Fruit fly (Drosophila melanogaster): ENCODE measurements around the gene Prosbeta3.

DNA sequence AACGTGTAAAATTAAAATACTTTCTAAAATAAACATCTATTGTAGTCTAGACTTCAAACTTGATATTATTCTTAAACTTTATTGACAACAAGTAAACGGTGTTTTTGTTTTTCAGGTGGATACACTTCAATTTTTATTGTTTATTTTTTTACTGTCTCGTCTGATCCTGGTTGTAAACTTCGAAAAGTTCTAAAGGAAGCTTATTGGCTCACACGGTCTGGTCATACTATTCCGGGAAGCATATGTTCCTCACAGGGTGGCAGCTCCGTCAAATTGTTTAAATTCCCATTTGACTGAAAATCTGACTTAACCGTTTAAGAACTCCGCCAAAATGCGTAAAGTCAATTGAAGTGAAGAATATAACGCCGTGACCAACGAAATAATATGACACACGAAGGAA lies 2.2 kb upstream of the Prosbeta3 start, which contains the start of gene CG11983:
- TF ChIP-seq CG8478 (optimal IDR thresholded peaks at IDR 0.05) (no peak), Dll (optimal IDR thresholded peaks at IDR 0.05) (no peak), psq (optimal IDR thresholded peaks at IDR 0.05) (no peak), EcR (GFP tag; optimal IDR thresholded peaks at IDR 0.05) (no peak)

Data from whole organism.